Fruit fly (Drosophila melanogaster) whole organism, adult: ENCODE results near the gene CG33299.

Experiments used
- CG11617 ChIP-seq: fragments of 200-800 bp; sonication (Bioruptor generic); optimal IDR thresholded peaks from 2 replicates; lab custom pipeline; 2017; ENCODE audit warnings: mild to moderate bottlenecking, missing biosample characterization, missing genetic modification reagents, missing genetic modification characterization
- CG12768 ChIP-seq: fragments of 200-800 bp; sonication (Bioruptor generic); optimal IDR thresholded peaks from 2 replicates; lab custom pipeline; 2017; ENCODE audit warnings: missing biosample characterization, missing genetic modification characterization, mild to moderate bottlenecking, moderate library complexity, missing genetic modification reagents
- CG14711 ChIP-seq: fragments of 200-800 bp; sonication (Bioruptor generic); optimal IDR thresholded peaks from 2 replicates; lab custom pipeline; 2018; ENCODE audit warnings: missing biosample characterization, mild to moderate bottlenecking, missing genetic modification characterization, moderate library complexity
- CG1620 ChIP-seq: fragments of 200-800 bp; sonication (Bioruptor generic); optimal IDR thresholded peaks from 2 replicates; lab custom pipeline; 2016; ENCODE audit warnings: missing biosample characterization, missing genetic modification characterization
- CG33017 ChIP-seq: fragments of 200-800 bp; sonication (Bioruptor generic); optimal IDR thresholded peaks from 2 replicates; lab custom pipeline; 2018; ENCODE audit warnings: missing biosample characterization, mild to moderate bottlenecking, missing genetic modification characterization, moderate library complexity
- CG5204 ChIP-seq: fragments of 200-800 bp; sonication (Bioruptor generic); optimal IDR thresholded peaks from 2 replicates; lab custom pipeline; 2016; ENCODE audit warnings: missing biosample characterization, missing genetic modification characterization
- CG7045 ChIP-seq: fragments of 200-800 bp; sonication (Bioruptor generic); optimal IDR thresholded peaks from 2 replicates; lab custom pipeline; 2017; ENCODE audit warnings: missing biosample characterization, mild to moderate bottlenecking, missing genetic modification characterization
- CG7101 ChIP-seq: fragments of 200-800 bp; sonication (Bioruptor generic); optimal IDR thresholded peaks from 2 replicates; lab custom pipeline; 2018; ENCODE audit warnings: missing biosample characterization, mild to moderate bottlenecking, missing genetic modification characterization, moderate library complexity
- Clk ChIP-seq: fragments of 200-800 bp; sonication (Bioruptor generic); optimal IDR thresholded peaks from 2 replicates; lab custom pipeline; 2017; ENCODE audit warnings: missing biosample characterization, missing genetic modification characterization
- Crg-1 ChIP-seq: fragments of 200-800 bp; sonication (Bioruptor generic); optimal IDR thresholded peaks from 2 replicates; lab custom pipeline; 2016; ENCODE audit warnings: missing biosample characterization, missing genetic modification characterization
- Hr96 ChIP-seq: fragments of 200-800 bp; sonication (Bioruptor generic); optimal IDR thresholded peaks from 2 replicates; lab custom pipeline; 2016; ENCODE audit warnings: missing biosample characterization, missing genetic modification characterization
- Mnt ChIP-seq: fragments of 200-800 bp; sonication (Bioruptor generic); optimal IDR thresholded peaks from 2 replicates; lab custom pipeline; 2016; ENCODE audit warnings: missing biosample characterization, mild to moderate bottlenecking, missing genetic modification characterization
- bab1 ChIP-seq: fragments of 200-800 bp; sonication (Bioruptor generic); optimal IDR thresholded peaks from 3 replicates; lab custom pipeline; 2019; ENCODE audit warnings: missing biosample characterization, mild to moderate bottlenecking, missing genetic modification characterization, moderate library complexity
- cic ChIP-seq: fragments of 200-800 bp; sonication (Bioruptor generic); optimal IDR thresholded peaks from 2 replicates; lab custom pipeline; 2017; ENCODE audit warnings: missing biosample characterization, mild to moderate bottlenecking, missing genetic modification characterization, moderate library complexity
- cnc ChIP-seq, 2 experiments: fragments of >200 bp; optimal IDR thresholded peaks; 2 replicates each; lab custom pipeline; 2017
- kay ChIP-seq: fragments of 200-800 bp; sonication (Bioruptor generic); peaks from one replicate; lab custom pipeline; 2016; ENCODE audit warnings: missing biosample characterization, missing genetic modification characterization, borderline replicate concordance
- ovo ChIP-seq: fragments of 200-800 bp; sonication (Bioruptor generic); optimal IDR thresholded peaks from 2 replicates; lab custom pipeline; 2016; ENCODE audit warnings: missing biosample characterization, missing genetic modification characterization
- pad ChIP-seq: fragments of 200-800 bp; sonication (Bioruptor generic); optimal IDR thresholded peaks from 3 replicates; lab custom pipeline; 2017; ENCODE audit warnings: missing biosample characterization, missing genetic modification characterization, mild to moderate bottlenecking, moderate library complexity, missing genetic modification reagents
- tj ChIP-seq: fragments of 200-800 bp; sonication (Bioruptor generic); optimal IDR thresholded peaks from 3 replicates; lab custom pipeline; 2017; ENCODE audit warnings: missing biosample characterization, mild to moderate bottlenecking, missing genetic modification characterization, moderate library complexity
- toe ChIP-seq: fragments of 200-800 bp; sonication (Bioruptor generic); optimal IDR thresholded peaks from 2 replicates; lab custom pipeline; 2016; ENCODE audit warnings: missing biosample characterization, missing genetic modification characterization

Gene CG33299

dm6 chr2L:9656300-9656699 is at the start of gene CG33299:
Gene CG33299 (plus strand): TSS chr2L:9656600.
- TF ChIP-seq CG33017 (tag; lab: Kevin White, UChicago): no peak
- TF ChIP-seq tj (GFP tag; lab: Kevin White, UChicago): no peak
- no peak for TF ChIP-seq Crg-1 (GFP tag; lab: Kevin White, UChicago)
- no peak for TF ChIP-seq cnc (optimal IDR thresholded peaks at IDR 0.05; lab: Kevin White, UChicago)
- no peak for TF ChIP-seq CG12768 (GFP tag; lab: Kevin White, UChicago)
- TF ChIP-seq CG7045: no peak
- no peak for TF ChIP-seq CG1620 (GFP tag; lab: Kevin White, UChicago)
- no peak for TF ChIP-seq kay (GFP tag; lab: Kevin White, UChicago)
- TF ChIP-seq Hr96 (GFP tag; lab: Kevin White, UChicago): no peak

dm6 chr2L:9607997-9608563 is 48.3 kb upstream of the CG33299 start, which contains the start of gene gcm2:
Gene gcm2 (plus strand): TSS chr2L:9608562.
- TF ChIP-seq cic (GFP tag; lab: Kevin White, UChicago): no peak
- no peak for TF ChIP-seq ovo (GFP tag; lab: Kevin White, UChicago)
- TF ChIP-seq CG1620 (GFP tag; lab: Kevin White, UChicago): no peak
- no peak for TF ChIP-seq CG7101 (tag; lab: Kevin White, UChicago)
- no peak for TF ChIP-seq CG12768 (GFP tag; lab: Kevin White, UChicago)
- no peak for TF ChIP-seq CG33017 (tag; lab: Kevin White, UChicago)
- no peak for TF ChIP-seq toe
- TF ChIP-seq cnc (optimal IDR thresholded peaks at IDR 0.05; lab: Kevin White, UChicago): no peak
- no peak for TF ChIP-seq Mnt
- TF ChIP-seq pad (GFP tag; lab: Kevin White, UChicago): no peak
- TF ChIP-seq CG5204 (GFP tag; lab: Kevin White, UChicago): no peak
- TF ChIP-seq Hr96 (GFP tag; lab: Kevin White, UChicago): no peak
- no peak for TF ChIP-seq tj (GFP tag; lab: Kevin White, UChicago)
- no peak for TF ChIP-seq CG11617
- no peak for TF ChIP-seq Clk (GFP tag; lab: Kevin White, UChicago)

dm6 chr2L:9609337-9609856 is 47.0 kb upstream of the CG33299 start:
- TF ChIP-seq Crg-1 (GFP tag; lab: Kevin White, UChicago) (no peak), CG7101 (tag; lab: Kevin White, UChicago) (no peak), toe (no peak), Hr96 (GFP tag; lab: Kevin White, UChicago) (no peak), kay (GFP tag; lab: Kevin White, UChicago) (no peak), Mnt (no peak), ovo (GFP tag; lab: Kevin White, UChicago) (no peak), CG14711 (no peak), CG7045 (no peak), CG1620 (GFP tag; lab: Kevin White, UChicago) (no peak), CG11617 (no peak), Clk (GFP tag; lab: Kevin White, UChicago) (no peak), CG5204 (GFP tag; lab: Kevin White, UChicago) (no peak), bab1 (GFP tag; lab: Kevin White, UChicago) (no peak), cic (GFP tag; lab: Kevin White, UChicago) (no peak)

dm6 chr2L:9612654-9613005 is 43.8 kb upstream of the CG33299 start:
- no peak for TF ChIP-seq bab1 (GFP tag; lab: Kevin White, UChicago)

- TF ChIP-seq Hr96 (GFP tag; lab: Kevin White, UChicago): peak; percentile 65
- TF ChIP-seq CG5204 (GFP tag; lab: Kevin White, UChicago): no peak
- peak; percentile 77 for TF ChIP-seq Mnt
- TF ChIP-seq CG14711: no peak
- peak; percentile 61 for TF ChIP-seq cic (GFP tag; lab: Kevin White, UChicago)
- TF ChIP-seq CG1620 (GFP tag; lab: Kevin White, UChicago): peak; percentile 58
- TF ChIP-seq ovo (GFP tag; lab: Kevin White, UChicago): peak; percentile 48
- no peak for TF ChIP-seq CG7045
- TF ChIP-seq CG12768 (GFP tag; lab: Kevin White, UChicago): peak; percentile 55
- peak; percentile 20 for TF ChIP-seq Crg-1 (GFP tag; lab: Kevin White, UChicago)
- TF ChIP-seq pad (GFP tag; lab: Kevin White, UChicago): no peak
- TF ChIP-seq toe: peak; percentile 30
- TF ChIP-seq bab1 (GFP tag; lab: Kevin White, UChicago): peak; percentile 46
- peak; percentile 64 for TF ChIP-seq CG33017 (tag; lab: Kevin White, UChicago)
- TF ChIP-seq CG11617: peak; percentile 13
- TF ChIP-seq kay (GFP tag; lab: Kevin White, UChicago): peak; percentile 18
- no peak for TF ChIP-seq cnc (optimal IDR thresholded peaks at IDR 0.05; lab: Kevin White, UChicago)
- no peak for TF ChIP-seq Clk (GFP tag; lab: Kevin White, UChicago)
- TF ChIP-seq tj (GFP tag; lab: Kevin White, UChicago): peak; percentile 27
- no peak for TF ChIP-seq CG7101 (tag; lab: Kevin White, UChicago)
Measured at dm6 chr2L:9613006-9613690, 43.3 kb upstream of the CG33299 start, which contains the start of gene Trx2. Gene Trx2 (plus strand): TSS chr2L:9613166.

dm6 chr2L:9613922-9614321 is 42.5 kb upstream of the CG33299 start:
- TF ChIP-seq CG33017 (tag; lab: Kevin White, UChicago): no peak
- TF ChIP-seq kay (GFP tag; lab: Kevin White, UChicago): peak; percentile 84
- no peak for TF ChIP-seq Clk (GFP tag; lab: Kevin White, UChicago)
- no peak for TF ChIP-seq pad (GFP tag; lab: Kevin White, UChicago)
- TF ChIP-seq ovo (GFP tag; lab: Kevin White, UChicago): no peak
- TF ChIP-seq CG7101 (tag; lab: Kevin White, UChicago): peak; percentile 11
- no peak for TF ChIP-seq CG14711
- TF ChIP-seq CG11617: no peak
